Worm (Caenorhabditis elegans) whole organism, mixed stage, embryonic: ENCODE data around the gene Y81G3A.4.

Experiments
- lin-13 ChIP-seq: fragments of 150-350 bp; optimal IDR thresholded peaks from 2 replicates; lab custom pipeline; 2014; ENCODE audit warnings: missing biosample characterization, missing genetic modification characterization
- lsy-2 ChIP-seq: fragments of 150-350 bp; optimal IDR thresholded peaks from 2 replicates; lab custom pipeline; 2014; ENCODE audit warnings: missing biosample characterization, missing genetic modification characterization
- snpc-4 ChIP-seq: fragments of 150-350 bp; optimal IDR thresholded peaks from 2 replicates; lab custom pipeline; 2014; ENCODE audit warnings: missing biosample characterization, missing genetic modification characterization
- unc-120 ChIP-seq: sonication (generic microtip); optimal IDR thresholded peaks from 2 replicates; lab custom pipeline; 2017; ENCODE audit warnings: missing genetic modification characterization, missing compliant biosample characterization; ENCODE audit not compliant: poor library complexity, severe bottlenecking

- TF ChIP-seq lin-13 (tag; lab: Kevin White, UChicago) (no peak), snpc-4 (no peak), unc-120 (no peak), lsy-2 (no peak)
Observed at ce11 chrII:13139573-13139972, 48.4 kb downstream of the Y81G3A.4 start.
